Fruit fly (Drosophila melanogaster): ENCODE measurements around the gene ksh.
A peak's percentile ranks its signal among the peaks of the same experiment; 100 is the strongest.

ksh gene

DNA sequence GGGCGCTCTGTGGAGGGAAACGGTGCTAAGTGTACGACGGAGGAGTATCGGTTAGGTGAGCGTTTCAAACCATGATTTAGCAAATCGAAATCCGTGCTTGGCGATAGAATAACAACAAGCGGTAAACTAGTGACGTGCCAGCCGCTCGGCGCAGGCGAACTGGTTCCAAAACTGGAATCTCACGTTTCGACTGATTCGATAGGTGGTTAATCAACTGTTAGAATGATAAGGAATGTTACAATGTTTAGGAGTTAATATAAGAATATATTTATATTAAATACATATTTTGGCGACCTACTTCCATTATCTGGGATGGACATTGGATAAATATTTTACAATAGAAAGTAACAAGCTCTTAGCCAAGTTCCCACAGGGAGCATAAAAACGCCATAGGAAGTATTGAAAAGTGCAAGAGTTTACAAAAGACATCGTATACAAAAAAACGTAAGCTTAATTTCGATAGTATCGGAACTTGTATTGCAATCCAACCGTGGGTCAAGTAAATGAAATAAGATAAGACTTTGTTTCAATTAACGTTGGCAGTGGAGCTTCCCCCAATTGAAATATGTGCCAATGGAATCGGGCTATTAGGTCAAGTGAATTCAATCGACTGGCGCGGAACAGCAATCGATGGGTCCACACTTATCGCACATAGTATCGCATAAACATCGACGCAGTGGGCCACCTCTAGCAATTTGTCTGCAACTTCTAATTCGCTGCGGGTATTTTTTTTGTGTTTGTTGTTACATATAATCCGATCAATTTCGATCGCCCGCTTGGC is at the start of gene ksh, which contains the start of the genes CG14200 and Pfrx:
Gene ksh, minus strand, starts transcription at position 163 of the 781 bp plus-strand sequence.
Gene CG14200, plus strand, starts transcription at position 676 of the 781 bp plus-strand sequence.
Gene Pfrx, plus strand, starts transcription at position 676 of the 781 bp plus-strand sequence.
- TF ChIP-seq pho (GFP tag; optimal IDR thresholded peaks at IDR 0.05) = peak; percentile 8
- peak; percentile 14 for TF ChIP-seq CG7786 (GFP tag; optimal IDR thresholded peaks at IDR 0.05)
- no peak for TF ChIP-seq usp (GFP tag; optimal IDR thresholded peaks at IDR 0.05)
- TF ChIP-seq luna (GFP tag; optimal IDR thresholded peaks at IDR 0.05) = no peak
- TF ChIP-seq Poxn (GFP tag; IDR thresholded peaks at IDR 0.05) = no peak
- no peak for TF ChIP-seq wek (GFP tag; optimal IDR thresholded peaks at IDR 0.05)
- no peak for TF ChIP-seq CG15269 (tag; optimal IDR thresholded peaks at IDR 0.05)
- TF ChIP-seq gsb-n (tag; optimal IDR thresholded peaks at IDR 0.05) = peak; percentile 39
- TF ChIP-seq aop (GFP tag; IDR thresholded peaks at IDR 0.05) = no peak
- no peak for TF ChIP-seq CG4328 (GFP tag; optimal IDR thresholded peaks at IDR 0.05)
- no peak for TF ChIP-seq CG13775 (GFP tag; optimal IDR thresholded peaks at IDR 0.05)
- TF ChIP-seq CG6791 (GFP tag; IDR thresholded peaks at IDR 0.05; ENCODE audit: partially characterized antibody) = peak; percentile 94
- TF ChIP-seq Dbx (GFP tag; IDR thresholded peaks at IDR 0.05) = peak; percentile 50; the same call in 1 of the 3 replicates
- TF ChIP-seq lola (GFP tag; optimal IDR thresholded peaks at IDR 0.05) = no peak
- peak; percentile 39 for TF ChIP-seq Sin3A (optimal IDR thresholded peaks at IDR 0.05)
- TF ChIP-seq Deaf1 (tag; optimal IDR thresholded peaks at IDR 0.05) = no peak
- peak; percentile 47 for TF ChIP-seq Dip3 (GFP tag; optimal IDR thresholded peaks at IDR 0.05)
- TF ChIP-seq seq (GFP tag; IDR thresholded peaks at IDR 0.05) = no peak
- no peak for TF ChIP-seq Neu2 (GFP tag; optimal IDR thresholded peaks at IDR 0.05; ENCODE audit: borderline replicate concordance)
- TF ChIP-seq CG7556 (GFP tag; optimal IDR thresholded peaks at IDR 0.05) = no peak
- peak; percentile 45 for TF ChIP-seq E2f2 (GFP tag; IDR thresholded peaks at IDR 0.05)
- TF ChIP-seq Oli (tag; optimal IDR thresholded peaks at IDR 0.05) = no peak
- no peak for TF ChIP-seq CTCF (GFP tag; optimal IDR thresholded peaks at IDR 0.05)
- no peak for TF ChIP-seq Ada2b (GFP tag; IDR thresholded peaks at IDR 0.05)
- no peak for TF ChIP-seq Trl (optimal IDR thresholded peaks at IDR 0.05)
- TF ChIP-seq Trl (GFP tag; optimal IDR thresholded peaks at IDR 0.05) = no peak
- no peak for TF ChIP-seq crp (GFP tag; optimal IDR thresholded peaks at IDR 0.05)
- no peak for TF ChIP-seq CG4730 (GFP tag; IDR thresholded peaks at IDR 0.05)
- TF ChIP-seq CG15514 (GFP tag; optimal IDR thresholded peaks at IDR 0.05) = peak; percentile 98
- TF ChIP-seq dmrt99B (tag; optimal IDR thresholded peaks at IDR 0.05) = no peak
- TF ChIP-seq dimm (GFP tag; IDR thresholded peaks at IDR 0.05) = no peak
- TF ChIP-seq MBD-R2 (GFP tag; IDR thresholded peaks at IDR 0.05) = peak; percentile 33
- TF ChIP-seq CG13894 (tag; optimal IDR thresholded peaks at IDR 0.05) = no peak
- TF ChIP-seq CG17361 (GFP tag; IDR thresholded peaks at IDR 0.05) = peak; percentile 37; the same call in 2 of the 3 replicates
- no peak for TF ChIP-seq CG18011 (GFP tag; optimal IDR thresholded peaks at IDR 0.05)
- TF ChIP-seq CG14710 (tag; optimal IDR thresholded peaks at IDR 0.05) = peak; percentile 57
- no peak for TF ChIP-seq CG18619 (GFP tag; optimal IDR thresholded peaks at IDR 0.05)
- no peak for TF ChIP-seq Doc2 (GFP tag; IDR thresholded peaks at IDR 0.05)
- TF ChIP-seq CG3407 (GFP tag; optimal IDR thresholded peaks at IDR 0.05) = no peak
- TF ChIP-seq rib (GFP tag; IDR thresholded peaks at IDR 0.05) = no peak
- no peak for TF ChIP-seq Nf-YB (GFP tag; optimal IDR thresholded peaks at IDR 0.05)
- TF ChIP-seq jumu (GFP tag; optimal IDR thresholded peaks at IDR 0.05) = no peak
- no peak for TF ChIP-seq CG4820 (GFP tag; optimal IDR thresholded peaks at IDR 0.05)
- no peak; the same call in 1 of the 2 replicates for TF ChIP-seq vvl (GFP tag; IDR thresholded peaks at IDR 0.05)
- TF ChIP-seq ase (GFP tag; IDR thresholded peaks at IDR 0.05) = no peak
- no peak for TF ChIP-seq CG31224 (GFP tag; IDR thresholded peaks at IDR 0.05)
- peak; percentile 89 for TF ChIP-seq tna (GFP tag; IDR thresholded peaks at IDR 0.05; ENCODE audit: partially characterized antibody)
- no peak for TF ChIP-seq CG8388 (GFP tag; optimal IDR thresholded peaks at IDR 0.05)
- TF ChIP-seq phol (tag; optimal IDR thresholded peaks at IDR 0.05) = no peak
- TF ChIP-seq hkb (optimal IDR thresholded peaks at IDR 0.05) = no peak
- TF ChIP-seq hkb (GFP tag; IDR thresholded peaks at IDR 0.05) = no peak
